Fruit fly (Drosophila melanogaster) whole organism, embryonic: ENCODE measurements around the gene ND-MNLL.

Experiments used
- Asciz ChIP-seq: fragments of 200-800 bp; sonication (Bioruptor generic); optimal IDR thresholded peaks from 2 replicates; lab custom pipeline; 2017; ENCODE audit warnings: missing biosample characterization, mild to moderate bottlenecking, missing genetic modification characterization, missing genetic modification reagents
- Atf-2 ChIP-seq: fragments of 200-800 bp; sonication (Bioruptor generic); optimal IDR thresholded peaks from 2 replicates; lab custom pipeline; 2016; ENCODE audit warnings: missing biosample characterization, missing genetic modification characterization
- Atf3 ChIP-seq: fragments of 200-800 bp; sonication (Bioruptor generic); optimal IDR thresholded peaks from 3 replicates; lab custom pipeline; 2016; ENCODE audit warnings: missing biosample characterization, missing genetic modification characterization
- Awh ChIP-seq: fragments of 200-800 bp; sonication (Bioruptor generic); IDR thresholded peaks from 2 replicates; pipeline ENCODE4, ENCODE4 v1.3.6; 2022; ENCODE audit warnings: missing biosample characterization, missing genetic modification characterization
- BtbVII ChIP-seq: fragments of 200-800 bp; sonication (Bioruptor generic); optimal IDR thresholded peaks from 3 replicates; lab custom pipeline; 2017; ENCODE audit warnings: missing biosample characterization, mild to moderate bottlenecking, missing genetic modification characterization
- CG10366 ChIP-seq: fragments of 200-800 bp; sonication (Bioruptor generic); IDR thresholded peaks from 2 replicates; pipeline ENCODE4 v1.3.6; 2022; ENCODE audit warnings: missing biosample characterization, missing genetic modification characterization
- CG11696 ChIP-seq: fragments of 200-800 bp; sonication (Bioruptor generic); IDR thresholded peaks from 2 replicates; pipeline ENCODE4 v1.3.6; 2022; ENCODE audit warnings: missing biosample characterization, missing genetic modification characterization
- CG12942 ChIP-seq: fragments of 200-800 bp; sonication (Bioruptor generic); optimal IDR thresholded peaks from 3 replicates; lab custom pipeline; 2016; ENCODE audit warnings: missing biosample characterization, missing genetic modification characterization
- CG13296 ChIP-seq: fragments of 200-800 bp; sonication (Bioruptor generic); optimal IDR thresholded peaks from 3 replicates; lab custom pipeline; 2018; ENCODE audit warnings: missing biosample characterization, mild to moderate bottlenecking, missing genetic modification characterization
- CG14965 ChIP-seq: fragments of 200-800 bp; sonication (Bioruptor generic); optimal IDR thresholded peaks from 2 replicates; lab custom pipeline; 2016; ENCODE audit warnings: missing biosample characterization, missing genetic modification characterization, borderline replicate concordance
- CG15073 ChIP-seq: fragments of 200-800 bp; sonication (Bioruptor generic); optimal IDR thresholded peaks from 2 replicates; lab custom pipeline; 2016; ENCODE audit warnings: missing biosample characterization, missing genetic modification characterization
- CG15269 ChIP-seq: fragments of 200-800 bp; sonication (Bioruptor generic); optimal IDR thresholded peaks from 2 replicates; lab custom pipeline; 2018; ENCODE audit warnings: missing biosample characterization, mild to moderate bottlenecking, missing genetic modification characterization, moderate library complexity
- CG17568 ChIP-seq: fragments of 200-800 bp; sonication (Bioruptor generic); optimal IDR thresholded peaks from 2 replicates; lab custom pipeline; 2018; ENCODE audit warnings: missing biosample characterization, mild to moderate bottlenecking, missing genetic modification characterization, moderate library complexity
- CG18764 ChIP-seq: fragments of 200-800 bp; sonication (Bioruptor generic); optimal IDR thresholded peaks from 3 replicates; lab custom pipeline; 2016; ENCODE audit warnings: missing biosample characterization, missing genetic modification characterization
- CG30403 ChIP-seq: fragments of 200-800 bp; sonication (Bioruptor generic); optimal IDR thresholded peaks from 3 replicates; lab custom pipeline; 2016; ENCODE audit warnings: missing biosample characterization, missing genetic modification characterization
- CG3163 ChIP-seq: fragments of 200-800 bp; sonication (Bioruptor generic); optimal IDR thresholded peaks from 3 replicates; lab custom pipeline; 2016; ENCODE audit warnings: missing biosample characterization, missing genetic modification characterization
- CG3726 ChIP-seq: fragments of 200-800 bp; sonication (Bioruptor generic); IDR thresholded peaks from 3 replicates; pipeline ENCODE4, ENCODE4 v1.3.6; 2022; ENCODE audit warnings: missing biosample characterization, missing genetic modification characterization
- CG6272 ChIP-seq: fragments of 200-800 bp; sonication (Bioruptor generic); IDR thresholded peaks from 2 replicates; pipeline ENCODE4 v1.3.6; 2022; ENCODE audit warnings: missing biosample characterization, missing genetic modification characterization
- CG8359 ChIP-seq: fragments of 200-800 bp; sonication (Bioruptor generic); optimal IDR thresholded peaks from 2 replicates; lab custom pipeline; 2017; ENCODE audit warnings: missing biosample characterization, mild to moderate bottlenecking, missing genetic modification characterization, borderline replicate concordance
- CkIIα-i1 ChIP-seq: fragments of 200-800 bp; sonication (Bioruptor generic); IDR thresholded peaks from 2 replicates; pipeline ENCODE4 v1.3.6; 2022; ENCODE audit warnings: missing biosample characterization, missing genetic modification characterization
- D ChIP-seq, 2 experiments: fragments of 200-800 bp in 1 of 2; fragments of >200 bp in 1 of 2; sonication (Bioruptor generic) in 1 of 2; optimal IDR thresholded peaks; 2 replicates in 1 of 2; 3 replicates in 1 of 2; lab custom pipeline; 2017; ENCODE audit warnings: mild to moderate bottlenecking in 1 of 2, missing biosample characterization in 1 of 2, missing genetic modification characterization in 1 of 2, missing genetic modification reagents in 1 of 2
- ERR ChIP-seq: fragments of 200-800 bp; sonication (Bioruptor generic); optimal IDR thresholded peaks from 2 replicates; lab custom pipeline; 2016; ENCODE audit warnings: missing biosample characterization, missing genetic modification characterization
- Fer3 ChIP-seq: fragments of 200-800 bp; sonication (Bioruptor generic); optimal IDR thresholded peaks from 2 replicates; lab custom pipeline; 2018; ENCODE audit warnings: missing biosample characterization, mild to moderate bottlenecking, missing genetic modification characterization, moderate library complexity
- HLH4C ChIP-seq: fragments of 200-800 bp; sonication (Bioruptor generic); IDR thresholded peaks from 3 replicates; pipeline ENCODE4 v1.3.6; 2022; ENCODE audit warnings: missing biosample characterization, missing genetic modification characterization; ENCODE audit not compliant: partially characterized antibody
- Hr39 ChIP-seq: fragments of >200 bp; optimal IDR thresholded peaks from 2 replicates; lab custom pipeline; 2017
- Myb ChIP-seq: fragments of 200-800 bp; sonication (Bioruptor generic); optimal IDR thresholded peaks from 2 replicates; lab custom pipeline; 2016; ENCODE audit warnings: missing biosample characterization, missing genetic modification characterization
- Tbp ChIP-seq: fragments of >200 bp; optimal IDR thresholded peaks from 2 replicates; lab custom pipeline; 2018; ENCODE audit warnings: missing biosample characterization, missing genetic modification characterization
- ato ChIP-seq: fragments of 200-800 bp; sonication (Bioruptor generic); IDR thresholded peaks from 2 replicates; pipeline ENCODE4 v1.3.6; 2022; ENCODE audit warnings: missing biosample characterization, missing genetic modification characterization; ENCODE audit not compliant: partially characterized antibody
- bbx ChIP-seq: fragments of 200-800 bp; sonication (Bioruptor generic); IDR thresholded peaks from 2 replicates; pipeline ENCODE4 v1.3.6; 2022; ENCODE audit warnings: missing biosample characterization, missing genetic modification characterization; ENCODE audit not compliant: partially characterized antibody
- bsh ChIP-seq, 2 experiments: fragments of 200-800 bp; sonication (Bioruptor generic); optimal IDR thresholded peaks; 2 replicates each; lab custom pipeline; 2017 to 2018; ENCODE audit warnings: mild to moderate bottlenecking in 2 of 2, missing biosample characterization in 2 of 2, missing genetic modification characterization in 2 of 2, moderate library complexity in 1 of 2
- cad ChIP-seq: fragments of >200 bp; optimal IDR thresholded peaks from 2 replicates; lab custom pipeline; 2017; ENCODE audit warnings: missing biosample characterization, missing genetic modification characterization
- danr ChIP-seq: fragments of 200-800 bp; sonication (Bioruptor generic); IDR thresholded peaks from 2 replicates; pipeline ENCODE4 v1.3.6; 2022; ENCODE audit warnings: missing biosample characterization, missing genetic modification characterization
- dm ChIP-seq: fragments of 200-800 bp; sonication (Bioruptor generic); optimal IDR thresholded peaks from 3 replicates; lab custom pipeline; 2016; ENCODE audit warnings: missing biosample characterization, missing genetic modification characterization
- fru ChIP-seq: fragments of >200 bp; optimal IDR thresholded peaks from 2 replicates; lab custom pipeline; 2017
- gro ChIP-seq: fragments of 200-800 bp; sonication (Bioruptor generic); optimal IDR thresholded peaks from 2 replicates; lab custom pipeline; 2016; ENCODE audit warnings: missing biosample characterization, missing genetic modification characterization
- gsb ChIP-seq: fragments of 200-800 bp; sonication (Bioruptor generic); IDR thresholded peaks from 2 replicates; pipeline ENCODE4 v1.3.6; 2022; ENCODE audit warnings: missing biosample characterization, missing genetic modification characterization
- h ChIP-seq: fragments of >200 bp; optimal IDR thresholded peaks from 2 replicates; lab custom pipeline; 2017
- ham ChIP-seq: fragments of 200-800 bp; sonication (Bioruptor generic); IDR thresholded peaks from 2 replicates; pipeline ENCODE4 v1.3.6; 2022; ENCODE audit warnings: missing biosample characterization, missing genetic modification characterization
- ind ChIP-seq: fragments of 200-800 bp; sonication (Bioruptor generic); optimal IDR thresholded peaks from 3 replicates; lab custom pipeline; 2016; ENCODE audit warnings: missing biosample characterization, missing genetic modification characterization
- maf-S ChIP-seq: fragments of 200-800 bp; sonication (Bioruptor generic); optimal IDR thresholded peaks from 2 replicates; lab custom pipeline; 2016; ENCODE audit warnings: missing biosample characterization, missing genetic modification characterization
- prd ChIP-seq, 3 experiments: fragments of >200 bp in 2 of 3; fragments of 200-800 bp in 1 of 3; sonication (Bioruptor generic) in 1 of 3; optimal IDR thresholded peaks in 2 of 3; IDR thresholded peaks in 1 of 3; 2 replicates in 2 of 3; 3 replicates in 1 of 3; pipeline versions ENCODE4 v1.3.6 to Lab custom; 2017 to 2022; ENCODE audit warnings: missing biosample characterization in 1 of 3, missing genetic modification characterization in 1 of 3
- row ChIP-seq: fragments of 200-800 bp; sonication (Bioruptor generic); IDR thresholded peaks from 3 replicates; pipeline ENCODE4 v1.3.6; 2022; ENCODE audit warnings: missing biosample characterization, missing genetic modification characterization
- sisA ChIP-seq: fragments of 200-800 bp; sonication (Bioruptor generic); IDR thresholded peaks from 2 replicates; pipeline ENCODE4 v1.3.6; 2022; ENCODE audit warnings: missing biosample characterization, missing genetic modification characterization
- ssp ChIP-seq: fragments of 200-800 bp; sonication (Bioruptor generic); IDR thresholded peaks from 2 replicates; pipeline ENCODE4 v1.3.6; 2022; ENCODE audit warnings: missing biosample characterization, missing genetic modification characterization
- tio ChIP-seq: fragments of 200-800 bp; sonication (Bioruptor generic); optimal IDR thresholded peaks from 2 replicates; lab custom pipeline; 2017; ENCODE audit warnings: missing biosample characterization, missing genetic modification characterization, inconsistent platforms
- toy ChIP-seq: fragments of 200-800 bp; sonication (Bioruptor generic); IDR thresholded peaks from 2 replicates; pipeline ENCODE4 v1.3.6; 2022; ENCODE audit warnings: missing biosample characterization, missing genetic modification characterization
- unpg ChIP-seq: fragments of 200-800 bp; sonication (Bioruptor generic); optimal IDR thresholded peaks from 3 replicates; lab custom pipeline; 2018; ENCODE audit warnings: missing biosample characterization, mild to moderate bottlenecking, missing genetic modification characterization, moderate library complexity
- z ChIP-seq: fragments of 200-800 bp; sonication (Bioruptor generic); IDR thresholded peaks from 3 replicates; pipeline ENCODE4 v1.3.6; 2022; ENCODE audit warnings: missing biosample characterization, missing genetic modification characterization
- zf30C ChIP-seq: fragments of 200-800 bp; sonication (Bioruptor generic); optimal IDR thresholded peaks from 3 replicates; lab custom pipeline; 2018; ENCODE audit warnings: missing biosample characterization, mild to moderate bottlenecking, missing genetic modification characterization

The ND-MNLL gene

dm6 chrX:7908239-7909068, 14.9 kb upstream of the ND-MNLL start, which contains the start of the genes dpr14 and spidey (continued):
- TF ChIP-seq CG11696 (GFP tag; lab: Robert Waterston, UW) (peak; percentile 80), Tbp (GFP tag; lab: Kevin White, UChicago) (no peak), bbx (GFP tag; lab: Robert Waterston, UW) (no peak), CG6272 (GFP tag; lab: Robert Waterston, UW) (peak; percentile 79), row (GFP tag; lab: Robert Waterston, UW) (peak; percentile 98), ham (GFP tag; lab: Robert Waterston, UW) (peak; percentile 78), prd (optimal IDR thresholded peaks at IDR 0.05; lab: Kevin White, UChicago) (no peak), prd (GFP tag; IDR thresholded peaks at IDR 0.05; lab: Robert Waterston, UW) (peak; percentile 93), CG10366 (peak; percentile 89), CG17568 (GFP tag; lab: Kevin White, UChicago) (peak; percentile 80), Asciz (peak; percentile 77), danr (peak; percentile 84), CG3163 (peak; percentile 50), h (no peak), Awh (GFP tag; lab: Robert Waterston, UW) (peak; percentile 79), bsh (GFP tag; optimal IDR thresholded peaks at IDR 0.05; lab: Kevin White, UChicago) (peak; percentile 44 to 92), ind (peak; percentile 90), fru (lab: Kevin White, UChicago) (no peak), CG13296 (peak; percentile 92), Myb (GFP tag; lab: Kevin White, UChicago) (peak; percentile 75), CG14965 (GFP tag; lab: Kevin White, UChicago) (peak; percentile 36), CG15073 (GFP tag; lab: Kevin White, UChicago) (peak; percentile 59), ssp (peak; percentile 74), CG15269 (tag; lab: Kevin White, UChicago) (peak; percentile 94), unpg (GFP tag; lab: Kevin White, UChicago) (peak; percentile 92), z (no peak), gsb (peak; percentile 85), toy (peak; percentile 78), CG8359 (peak; percentile 63), D (optimal IDR thresholded peaks at IDR 0.05; lab: Kevin White, UChicago) (no peak), D (GFP tag; optimal IDR thresholded peaks at IDR 0.05; lab: Kevin White, UChicago) (peak; percentile 86), Atf3 (GFP tag; lab: Kevin White, UChicago) (peak; percentile 89), CG12942 (GFP tag; lab: Kevin White, UChicago) (peak; percentile 74), Atf-2 (GFP tag; lab: Kevin White, UChicago) (peak; percentile 83), gro (GFP tag; lab: Kevin White, UChicago) (peak; percentile 92), CG18764 (GFP tag; lab: Kevin White, UChicago) (peak; percentile 77), CkIIα-i1 (GFP tag; lab: Robert Waterston, UW) (peak; percentile 36; the same call in 1 of the 2 replicates), ato (no peak), CG3726 (peak; percentile 72; the same call in 2 of the 3 replicates), zf30C (GFP tag; lab: Kevin White, UChicago) (no peak), ERR (GFP tag; lab: Kevin White, UChicago) (peak; percentile 77), HLH4C (GFP tag; lab: Robert Waterston, UW) (peak; percentile 62; the same call in 2 of the 3 replicates), Hr39 (lab: Kevin White, UChicago) (no peak), sisA (GFP tag; lab: Robert Waterston, UW) (peak; percentile 93), CG30403 (GFP tag; lab: Kevin White, UChicago) (peak; percentile 88), cad (GFP tag; lab: Kevin White, UChicago) (no peak), maf-S (GFP tag; lab: Kevin White, UChicago) (peak; percentile 86), BtbVII (peak; percentile 91), dm (GFP tag; lab: Kevin White, UChicago) (peak; percentile 74), Fer3 (tag; lab: Kevin White, UChicago) (peak; percentile 93), tio (GFP tag; lab: Kevin White, UChicago) (no peak)
